Worm (Caenorhabditis elegans) whole organism, late embryonic: ENCODE measurements around the gene F20A1.4.

ENCODE experiments used
- C08G9.2 ChIP-seq: sonication (generic microtip); optimal IDR thresholded peaks from 2 replicates; lab custom pipeline; 2016; ENCODE audit warnings: mild to moderate bottlenecking, missing genetic modification characterization, moderate library complexity, missing compliant biosample characterization
- K09A11.1 ChIP-seq: sonication (generic microtip); optimal IDR thresholded peaks from 2 replicates; lab custom pipeline; 2017; ENCODE audit warnings: antibody characterized with exemption, mild to moderate bottlenecking, missing genetic modification characterization, missing compliant biosample characterization; ENCODE audit not compliant: insufficient read depth
- T23F11.4 ChIP-seq: fragments of 200-800 bp; sonication (Bioruptor generic); optimal IDR thresholded peaks from 2 replicates; lab custom pipeline; 2018; ENCODE audit warnings: mild to moderate bottlenecking, missing genetic modification characterization, missing compliant biosample characterization
- ceh-14 ChIP-seq: sonication (generic microtip); optimal IDR thresholded peaks from 2 replicates; lab custom pipeline; 2016; ENCODE audit warnings: missing genotype, missing genetic modification characterization, missing compliant biosample characterization
- ceh-18 ChIP-seq: sonication (generic microtip); optimal IDR thresholded peaks from 2 replicates; lab custom pipeline; 2016; ENCODE audit warnings: missing genetic modification characterization, missing compliant biosample characterization
- ceh-2 ChIP-seq: sonication (generic microtip); optimal IDR thresholded peaks from 2 replicates; lab custom pipeline; 2016; ENCODE audit warnings: missing genotype, missing genetic modification characterization, missing compliant biosample characterization
- ceh-30 ChIP-seq: fragments of 150-350 bp; optimal IDR thresholded peaks from 2 replicates; lab custom pipeline; 2014; ENCODE audit warnings: missing biosample characterization, missing genetic modification characterization
- ceh-31 ChIP-seq: sonication (generic microtip); optimal IDR thresholded peaks from 2 replicates; lab custom pipeline; 2016; ENCODE audit warnings: missing genetic modification characterization, missing compliant biosample characterization
- ceh-34 ChIP-seq: sonication (generic microtip); optimal IDR thresholded peaks from 2 replicates; lab custom pipeline; 2016; ENCODE audit warnings: mild to moderate bottlenecking, missing genetic modification characterization, missing compliant biosample characterization
- ceh-6 ChIP-seq: fragments of 200-800 bp; sonication (Bioruptor generic); optimal IDR thresholded peaks from 2 replicates; lab custom pipeline; 2018; ENCODE audit warnings: mild to moderate bottlenecking, missing genetic modification characterization, missing compliant biosample characterization
- che-1 ChIP-seq: sonication (generic microtip); optimal IDR thresholded peaks from 2 replicates; lab custom pipeline; 2016; ENCODE audit warnings: mild to moderate bottlenecking, missing genetic modification characterization, missing compliant biosample characterization
- dmd-4 ChIP-seq: sonication (generic microtip); optimal IDR thresholded peaks from 2 replicates; lab custom pipeline; 2016; ENCODE audit warnings: borderline replicate concordance, missing genetic modification characterization, missing compliant biosample characterization
- fax-1 ChIP-seq: sonication (generic microtip); optimal IDR thresholded peaks from 2 replicates; lab custom pipeline; 2016; ENCODE audit warnings: missing genotype, missing genetic modification characterization, missing compliant biosample characterization
- fkh-6 ChIP-seq: sonication (generic microtip); optimal IDR thresholded peaks from 2 replicates; lab custom pipeline; 2016; ENCODE audit warnings: missing genetic modification characterization, missing compliant biosample characterization
- hlh-15 ChIP-seq: sonication (generic microtip); optimal IDR thresholded peaks from 2 replicates; lab custom pipeline; 2016; ENCODE audit warnings: missing genetic modification characterization, missing compliant biosample characterization
- hlh-30 ChIP-seq: sonication (generic microtip); optimal IDR thresholded peaks from 2 replicates; lab custom pipeline; 2017; ENCODE audit warnings: antibody characterized with exemption, missing genetic modification characterization, missing compliant biosample characterization; ENCODE audit not compliant: insufficient read depth
- hlh-6 ChIP-seq: sonication (generic microtip); optimal IDR thresholded peaks from 2 replicates; lab custom pipeline; 2016; ENCODE audit warnings: missing genotype, missing genetic modification characterization, missing compliant biosample characterization
- hlh-8 ChIP-seq: sonication (generic microtip); optimal IDR thresholded peaks from 2 replicates; lab custom pipeline; 2016; ENCODE audit warnings: missing genotype, missing genetic modification characterization, missing compliant biosample characterization
- lin-11 ChIP-seq: fragments of 200-800 bp; sonication (Bioruptor generic); optimal IDR thresholded peaks from 2 replicates; lab custom pipeline; 2018; ENCODE audit warnings: mild to moderate bottlenecking, missing genetic modification characterization, missing compliant biosample characterization
- madf-2 ChIP-seq: sonication (generic microtip); optimal IDR thresholded peaks from 2 replicates; lab custom pipeline; 2017; ENCODE audit warnings: missing genetic modification characterization, missing compliant biosample characterization
- nhr-11 ChIP-seq: fragments of 150-350 bp; optimal IDR thresholded peaks from 2 replicates; lab custom pipeline; 2014; ENCODE audit warnings: missing biosample characterization, missing genetic modification characterization
- odd-2 ChIP-seq: sonication (generic microtip); optimal IDR thresholded peaks from 2 replicates; lab custom pipeline; 2017; ENCODE audit warnings: antibody characterized with exemption, mild to moderate bottlenecking, missing genetic modification characterization, missing compliant biosample characterization
- pag-3 ChIP-seq: sonication (generic microtip); optimal IDR thresholded peaks from 2 replicates; lab custom pipeline; 2016; ENCODE audit warnings: missing compliant biosample characterization, missing genetic modification characterization, borderline replicate concordance
- pat-9 ChIP-seq: fragments of 200-800 bp; sonication (Bioruptor generic); optimal IDR thresholded peaks from 2 replicates; lab custom pipeline; 2018; ENCODE audit warnings: mild to moderate bottlenecking, missing genetic modification characterization, moderate library complexity, missing compliant biosample characterization
- pqm-1 ChIP-seq: sonication (generic microtip); optimal IDR thresholded peaks from 2 replicates; lab custom pipeline; 2016; ENCODE audit warnings: missing genetic modification characterization, missing compliant biosample characterization
- pros-1 ChIP-seq: fragments of 150-350 bp; optimal IDR thresholded peaks from 2 replicates; lab custom pipeline; 2014; ENCODE audit warnings: missing biosample characterization, missing genetic modification reagents, missing genetic modification characterization
- ref-2 ChIP-seq: sonication (generic microtip); optimal IDR thresholded peaks from 2 replicates; lab custom pipeline; 2016; ENCODE audit warnings: missing genetic modification characterization, missing compliant biosample characterization
- rnt-1 ChIP-seq: sonication (generic microtip); optimal IDR thresholded peaks from 2 replicates; lab custom pipeline; 2016; ENCODE audit warnings: missing genetic modification characterization, missing compliant biosample characterization
- sdc-2 ChIP-seq: sonication (generic microtip); optimal IDR thresholded peaks from 2 replicates; lab custom pipeline; 2016; ENCODE audit warnings: missing genotype, missing genetic modification characterization, missing compliant biosample characterization
- sox-2 ChIP-seq: fragments of 200-800 bp; sonication (Bioruptor generic); IDR thresholded peaks from 2 replicates; pipeline ENCODE4 v1.3.6; 2022; ENCODE audit warnings: missing genetic modification reagents, missing genetic modification characterization, missing compliant biosample characterization
- sox-4 ChIP-seq: sonication (generic microtip); optimal IDR thresholded peaks from 2 replicates; lab custom pipeline; 2017; ENCODE audit warnings: mild to moderate bottlenecking, missing genetic modification characterization, inconsistent platforms, missing compliant biosample characterization
- syd-9 ChIP-seq: sonication (generic microtip); optimal IDR thresholded peaks from 2 replicates; lab custom pipeline; 2016; ENCODE audit warnings: mild to moderate bottlenecking, missing genetic modification characterization, moderate library complexity, missing compliant biosample characterization
- ttx-3 ChIP-seq: sonication (generic microtip); optimal IDR thresholded peaks from 2 replicates; lab custom pipeline; 2016; ENCODE audit warnings: missing genetic modification reagents, missing genetic modification characterization, missing compliant biosample characterization
- unc-3 ChIP-seq, 2 experiments: fragments of 200-800 bp in 1 of 2; sonication (Bioruptor generic) in 1 of 2; sonication (generic microtip) in 1 of 2; conservative IDR thresholded peaks in 1 of 2; optimal IDR thresholded peaks in 1 of 2; 2 replicates each; pipeline versions ENCODE4 v1.3.6 to Lab custom; 2016 to 2022; ENCODE audit warnings: missing compliant biosample characterization in 2 of 2, missing genetic modification characterization in 2 of 2, missing genetic modification reagents in 1 of 2
- unc-55 ChIP-seq: sonication (generic microtip); optimal IDR thresholded peaks from 2 replicates; lab custom pipeline; 2017; ENCODE audit warnings: missing biosample characterization, missing genetic modification reagents, missing genetic modification characterization
- ztf-16 ChIP-seq: sonication (generic microtip); optimal IDR thresholded peaks from 2 replicates; lab custom pipeline; 2017; ENCODE audit warnings: missing genetic modification characterization, missing compliant biosample characterization

The F20A1.4 gene

DNA sequence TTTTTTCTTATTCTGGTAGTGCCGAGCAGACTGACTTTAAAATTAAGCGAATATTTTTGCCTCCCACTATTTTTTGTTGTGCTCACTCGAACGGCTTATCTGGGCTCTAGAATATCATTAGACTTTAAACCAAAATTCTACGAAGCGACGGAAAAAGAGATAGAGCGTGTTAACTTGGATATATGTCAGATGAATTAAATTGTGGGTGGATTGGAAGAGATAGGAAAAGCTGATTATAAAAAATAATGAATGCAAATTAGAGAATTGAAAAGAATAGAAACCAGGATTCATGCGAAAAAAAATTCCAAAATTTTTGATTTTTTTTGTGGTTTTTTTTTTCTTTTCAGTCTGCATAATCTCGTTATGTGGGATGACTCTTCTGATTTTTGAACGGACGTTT is at the start of gene F20A1.4:
F20A1.4 (minus strand) TSS at position 101 of the 400 bp plus-strand sequence.
- TF ChIP-seq ceh-2 (tag; lab: Kevin White, UChicago), result no peak
- TF ChIP-seq che-1 (tag; lab: Kevin White, UChicago), result no peak
- TF ChIP-seq pat-9 (tag; lab: Kevin White, UChicago), result no peak
- TF ChIP-seq T23F11.4, result no peak
- no peak for TF ChIP-seq hlh-30 (tag; lab: Kevin White, UChicago)
- TF ChIP-seq ref-2 (tag; lab: Kevin White, UChicago), result no peak
- no peak for TF ChIP-seq hlh-6 (tag; lab: Kevin White, UChicago)
- no peak for TF ChIP-seq C08G9.2
- TF ChIP-seq sox-2 (GFP tag; lab: Robert Waterston, UW), result no peak
- TF ChIP-seq hlh-15 (tag; lab: Kevin White, UChicago), result no peak
- no peak for TF ChIP-seq rnt-1 (tag; lab: Kevin White, UChicago)
- TF ChIP-seq sox-4, result no peak
- no peak for TF ChIP-seq fkh-6 (tag; lab: Kevin White, UChicago)
- no peak for TF ChIP-seq dmd-4 (tag; lab: Kevin White, UChicago)
- TF ChIP-seq hlh-8 (tag; lab: Kevin White, UChicago), result no peak
- no peak for TF ChIP-seq fax-1 (tag; lab: Kevin White, UChicago)
- TF ChIP-seq unc-3 (GFP tag; conservative IDR thresholded peaks at IDR 0.05; lab: Robert Waterston, UW), result no peak
- TF ChIP-seq unc-3 (tag; optimal IDR thresholded peaks at IDR 0.05; lab: Kevin White, UChicago), result no peak
- no peak for TF ChIP-seq lin-11
- TF ChIP-seq ceh-6 (GFP tag; lab: Kevin White, UChicago), result no peak
- no peak for TF ChIP-seq ztf-16 (tag; lab: Kevin White, UChicago)
- TF ChIP-seq, all 69 proteins: peak for 0

DNA sequence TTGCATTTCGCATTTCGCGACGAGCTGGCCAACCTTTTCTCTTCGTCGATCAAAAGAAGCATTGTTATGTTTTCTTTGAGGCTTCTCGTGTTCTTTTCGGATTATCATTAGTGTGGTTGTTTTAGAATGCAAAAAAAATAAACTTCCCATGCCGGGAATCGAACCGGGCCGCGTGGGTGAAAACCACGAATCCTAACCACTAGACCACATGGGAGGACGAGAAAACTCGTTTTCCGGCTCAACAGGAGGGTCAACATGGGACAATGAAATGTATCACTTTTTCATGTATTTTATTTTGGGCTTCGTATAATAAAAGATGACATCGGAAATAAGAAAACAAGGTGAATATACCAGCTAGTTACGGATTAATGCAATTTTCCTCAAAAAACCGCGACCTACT is 47.9 kb upstream of the F20A1.4 start:
- TF ChIP-seq unc-3 (GFP tag; conservative IDR thresholded peaks at IDR 0.05; lab: Robert Waterston, UW) (no peak), unc-3 (tag; optimal IDR thresholded peaks at IDR 0.05; lab: Kevin White, UChicago) (no peak), lin-11 (no peak), pqm-1 (tag; lab: Kevin White, UChicago) (no peak), ceh-30 (tag; lab: Kevin White, UChicago) (no peak), ceh-14 (tag; lab: Kevin White, UChicago) (no peak), pros-1 (no peak), rnt-1 (tag; lab: Kevin White, UChicago) (no peak), ceh-34 (tag; lab: Kevin White, UChicago) (no peak)

DNA sequence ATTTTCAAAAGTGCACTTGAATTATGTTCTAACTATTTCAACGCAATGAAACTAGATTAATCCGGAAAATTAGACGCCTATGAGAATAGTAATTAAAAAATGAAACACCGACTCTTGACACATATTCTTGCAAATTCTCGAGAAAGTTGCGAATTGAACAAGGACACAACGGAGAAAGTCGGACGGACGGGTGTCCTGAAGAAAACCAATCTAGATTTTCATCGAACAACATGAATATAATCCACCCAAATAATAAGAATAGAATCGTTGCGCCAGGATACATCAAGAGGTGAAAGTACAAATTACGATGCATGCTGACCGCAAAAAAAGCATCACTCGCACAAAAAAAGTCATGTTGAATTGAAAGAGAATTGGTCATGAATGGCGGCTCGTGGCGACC is 47.2 kb upstream of the F20A1.4 start:
- no peak for TF ChIP-seq syd-9

- TF ChIP-seq ceh-31 (tag; lab: Kevin White, UChicago) (no peak), K09A11.1 (tag; lab: Kevin White, UChicago) (no peak), nhr-11 (tag; lab: Kevin White, UChicago) (no peak), odd-2 (no peak), ref-2 (tag; lab: Kevin White, UChicago) (no peak), ceh-18 (tag; lab: Kevin White, UChicago) (no peak), C08G9.2 (no peak), unc-55 (GFP tag; lab: Kevin White, UChicago) (no peak), dmd-4 (tag; lab: Kevin White, UChicago) (no peak), madf-2 (no peak), sdc-2 (tag; lab: Kevin White, UChicago) (no peak), syd-9 (no peak), pag-3 (tag; lab: Kevin White, UChicago) (no peak), ttx-3 (no peak)
These were observed 43.6 kb upstream of the F20A1.4 start, which contains the start of gene Y57E12AR.1 for ce11 chrV:7065226-7065625. Y57E12AR.1 (minus strand) TSS chrV:7065326.
